Worm (Caenorhabditis elegans) whole organism, late embryonic: Measurements from ENCODE around the gene wdr-31.

ENCODE experiments used
- fkh-10 ChIP-seq: fragments of 150-350 bp; optimal IDR thresholded peaks from 2 replicates; lab custom pipeline; 2014; ENCODE audit warnings: missing biosample characterization, missing genetic modification reagents, missing genetic modification characterization
- nfya-1 ChIP-seq: sonication (generic microtip); optimal IDR thresholded peaks from 2 replicates; lab custom pipeline; 2017; ENCODE audit warnings: missing genetic modification characterization, mild to moderate bottlenecking, missing compliant biosample characterization, antibody characterized with exemption, moderate library complexity
- pqm-1 ChIP-seq: sonication (generic microtip); optimal IDR thresholded peaks from 2 replicates; lab custom pipeline; 2016; ENCODE audit warnings: missing genetic modification characterization, missing compliant biosample characterization

ce11 chrII:2709942-2710341 is 25.1 kb downstream of the wdr-31 start, which contains the start of gene T05A8.1:
- TF ChIP-seq fkh-10 (GFP tag; lab: Kevin White, UChicago) (no peak), nfya-1 (tag; lab: Kevin White, UChicago) (no peak), pqm-1 (tag; lab: Kevin White, UChicago) (no peak)
